Worm (Caenorhabditis elegans): ENCODE data around the gene pho-10.

Gene pho-10

DNA sequence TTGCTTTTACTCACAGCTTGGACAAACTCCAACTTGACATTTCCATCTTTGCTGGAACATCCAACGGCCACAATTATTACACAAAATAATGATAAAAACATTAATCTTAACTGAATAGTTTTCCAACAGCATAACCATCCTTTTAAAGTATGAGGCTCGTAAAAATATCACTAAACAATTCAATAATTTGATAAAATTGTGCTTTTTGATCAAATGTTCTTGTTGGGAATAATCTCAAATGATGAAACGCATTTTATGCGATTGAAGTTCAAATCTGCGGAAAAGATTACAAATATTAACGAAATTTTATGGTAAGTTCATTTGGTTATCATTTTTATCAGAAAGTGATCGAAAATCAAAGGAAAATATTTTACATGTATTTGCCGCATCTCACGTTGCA, at the start of gene pho-10:
Gene pho-10, minus strand, starts transcription at position 101 of the 400 bp plus-strand sequence.
- no peak for TF ChIP-seq unc-62 (GFP tag; optimal IDR thresholded peaks at IDR 0.05)
- no peak for TF ChIP-seq nhr-12 (tag; optimal IDR thresholded peaks at IDR 0.05)
- TF ChIP-seq sea-2 (GFP tag; optimal IDR thresholded peaks at IDR 0.05), result no peak
- no peak for TF ChIP-seq nfya-1 (tag; optimal IDR thresholded peaks at IDR 0.05; ENCODE audit: insufficient read depth)
- no peak for TF ChIP-seq nhr-28 (tag; optimal IDR thresholded peaks at IDR 0.05)
- no peak for TF ChIP-seq lin-39 (tag; optimal IDR thresholded peaks at IDR 0.05)
- no peak for TF ChIP-seq daf-12 (tag; optimal IDR thresholded peaks at IDR 0.05)
- no peak for TF ChIP-seq ceh-16 (tag; optimal IDR thresholded peaks at IDR 0.05)
- no peak for TF ChIP-seq ceh-9 (tag; optimal IDR thresholded peaks at IDR 0.05)
- no peak for TF ChIP-seq aly-2 (tag; optimal IDR thresholded peaks at IDR 0.05)
- no peak for TF ChIP-seq ama-1 (optimal IDR thresholded peaks at IDR 0.05)
- TF ChIP-seq nhr-67 (tag; optimal IDR thresholded peaks at IDR 0.05), result no peak

DNA sequence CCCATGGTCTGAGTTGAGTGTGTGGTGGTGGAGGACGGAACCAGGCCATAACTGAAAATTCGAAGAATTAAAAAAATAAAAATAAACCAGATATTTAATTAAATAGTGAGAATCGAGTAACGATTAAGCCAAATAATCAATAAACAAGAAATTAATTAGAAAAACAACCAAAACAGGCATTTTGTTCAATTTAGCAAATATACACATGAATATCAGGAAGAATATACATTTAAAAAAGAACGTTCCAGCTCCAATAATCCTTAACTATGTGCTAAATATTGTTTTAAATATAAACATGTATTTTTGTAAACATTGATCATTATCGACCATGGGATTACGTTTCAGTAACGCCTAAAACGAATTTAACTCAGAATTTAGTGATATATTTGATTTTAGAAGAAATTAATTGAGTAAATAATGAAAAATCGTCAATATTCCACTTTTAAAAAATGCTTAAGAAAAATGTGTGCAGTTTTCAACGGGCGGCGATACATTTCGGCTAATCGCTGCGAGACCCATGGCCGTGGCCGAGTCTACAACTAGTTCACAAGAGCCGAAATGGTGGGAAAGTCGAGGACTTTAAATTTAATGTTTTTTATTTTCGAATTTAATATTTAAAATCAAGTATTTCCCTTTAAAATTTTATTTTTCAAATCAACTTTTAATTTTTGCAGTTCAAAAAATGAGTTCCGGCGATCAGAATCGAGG, 47.8 kb upstream of the pho-10 start, which contains the start of the genes R53.4 and psf-1:
Gene R53.4, minus strand, starts transcription at position 51 of the 708 bp plus-strand sequence.
Gene psf-1, plus strand, starts transcription at position 675 of the 708 bp plus-strand sequence.
- TF ChIP-seq elt-2 (tag; optimal IDR thresholded peaks at IDR 0.05) (peak; percentile 30), jun-1 (tag; optimal IDR thresholded peaks at IDR 0.05) (peak; percentile 26), fkh-10 (GFP tag; optimal IDR thresholded peaks at IDR 0.05) (no peak), unc-39 (tag; optimal IDR thresholded peaks at IDR 0.05) (no peak), mdl-1 (tag; optimal IDR thresholded peaks at IDR 0.05) (no peak), lin-39 (tag; optimal IDR thresholded peaks at IDR 0.05) (peak; percentile 56), nhr-12 (tag; optimal IDR thresholded peaks at IDR 0.05) (no peak), ceh-82 (tag; optimal IDR thresholded peaks at IDR 0.05) (no peak), nhr-77 (tag; optimal IDR thresholded peaks at IDR 0.05) (no peak), elt-1 (tag; optimal IDR thresholded peaks at IDR 0.05) (no peak), lin-15B (tag; optimal IDR thresholded peaks at IDR 0.05) (peak; percentile 90), nhr-43 (tag; optimal IDR thresholded peaks at IDR 0.05; ENCODE audit: poor library complexity, severe bottlenecking) (peak; percentile 56), hmg-11 (tag; optimal IDR thresholded peaks at IDR 0.05) (peak; percentile 57), pha-4 (tag; optimal IDR thresholded peaks at IDR 0.05) (peak; percentile 85), elt-3 (tag; optimal IDR thresholded peaks at IDR 0.05) (no peak), nhr-28 (tag; optimal IDR thresholded peaks at IDR 0.05) (no peak), nhr-23 (tag; optimal IDR thresholded peaks at IDR 0.05) (peak; percentile 84), fkh-2 (tag; optimal IDR thresholded peaks at IDR 0.05) (no peak), ceh-16 (tag; optimal IDR thresholded peaks at IDR 0.05) (no peak), pqm-1 (tag; optimal IDR thresholded peaks at IDR 0.05) (peak; percentile 49), fos-1 (tag; optimal IDR thresholded peaks at IDR 0.05) (no peak), sea-2 (GFP tag; optimal IDR thresholded peaks at IDR 0.05) (no peak), R02D3.7 (tag; optimal IDR thresholded peaks at IDR 0.05) (peak; percentile 2), nfya-1 (tag; optimal IDR thresholded peaks at IDR 0.05; ENCODE audit: insufficient read depth) (peak; percentile 86), ama-1 (optimal IDR thresholded peaks at IDR 0.05) (no peak), snpc-4 (tag; optimal IDR thresholded peaks at IDR 0.05) (peak; percentile 7), ceh-28 (tag; optimal IDR thresholded peaks at IDR 0.05) (no peak), nhr-11 (tag; optimal IDR thresholded peaks at IDR 0.05) (no peak), nhr-25 (tag; optimal IDR thresholded peaks at IDR 0.05) (peak; percentile 49), nhr-67 (tag; optimal IDR thresholded peaks at IDR 0.05) (no peak)

DNA sequence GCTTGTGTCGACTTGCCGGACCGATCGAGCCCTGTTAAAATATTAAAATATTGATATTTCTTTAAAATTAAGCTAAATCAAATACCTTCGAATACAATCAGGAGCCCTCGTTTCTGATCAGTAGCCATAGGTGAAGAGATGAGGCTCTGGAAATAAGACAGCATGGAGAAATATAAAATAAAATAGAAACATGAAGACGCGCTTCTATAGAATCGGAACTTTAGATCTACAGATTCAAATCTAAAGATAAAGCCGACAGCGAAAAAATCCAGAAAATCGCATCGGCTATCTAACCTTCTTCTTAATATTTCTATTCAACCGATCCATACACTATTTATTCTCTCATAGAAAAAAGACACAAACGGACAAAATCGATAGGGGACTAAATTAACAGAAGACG, 46.6 kb upstream of the pho-10 start, which contains the start of gene dtmk-1:
Gene dtmk-1, minus strand, starts transcription at position 146 of the 400 bp plus-strand sequence.
- TF ChIP-seq nhr-23 (tag; optimal IDR thresholded peaks at IDR 0.05) (peak; percentile 25), pqm-1 (tag; optimal IDR thresholded peaks at IDR 0.05) (no peak), elt-1 (tag; optimal IDR thresholded peaks at IDR 0.05) (peak; percentile 62)

DNA sequence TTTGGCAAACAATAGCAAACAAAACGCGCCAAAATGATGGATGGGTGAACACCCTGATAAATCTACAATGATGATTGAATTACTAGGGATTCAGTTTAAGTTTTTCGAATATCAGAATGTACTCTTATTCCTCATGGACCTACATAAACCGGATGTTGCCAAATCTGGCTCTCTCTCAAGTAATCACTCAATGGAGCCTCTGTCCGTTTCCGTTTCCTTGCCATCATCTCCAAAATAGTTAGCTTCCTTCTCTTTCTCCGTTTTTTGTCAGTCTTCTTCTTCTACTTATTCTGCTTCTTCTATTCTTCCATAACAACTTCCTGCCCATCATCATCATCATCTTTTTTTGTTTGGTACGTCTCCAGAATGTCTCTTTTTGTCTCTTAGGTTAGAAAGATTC, 45.0 kb upstream of the pho-10 start:
- TF ChIP-seq ztf-11 (tag; optimal IDR thresholded peaks at IDR 0.05) (no peak), pqm-1 (tag; optimal IDR thresholded peaks at IDR 0.05) (peak; percentile 56), unc-62 (GFP tag; optimal IDR thresholded peaks at IDR 0.05) (no peak), nhr-12 (tag; optimal IDR thresholded peaks at IDR 0.05) (no peak), nhr-11 (tag; optimal IDR thresholded peaks at IDR 0.05) (no peak), tbx-2 (tag; optimal IDR thresholded peaks at IDR 0.05) (peak; percentile 86), nhr-23 (tag; optimal IDR thresholded peaks at IDR 0.05) (no peak), ceh-28 (tag; optimal IDR thresholded peaks at IDR 0.05) (no peak)
